Fruit fly (Drosophila melanogaster) whole organism, embryonic: ENCODE measurements around the gene Reg-2.

Source experiments
- Aef1 ChIP-seq: fragments of 200-800 bp; sonication (Bioruptor generic); IDR thresholded peaks from 3 replicates; pipeline ENCODE4 v1.3.6; 2022; ENCODE audit warnings: missing biosample characterization, missing genetic modification characterization
- CG10147 ChIP-seq: fragments of 200-800 bp; sonication (Bioruptor generic); optimal IDR thresholded peaks from 2 replicates; lab custom pipeline; 2019; ENCODE audit warnings: missing biosample characterization, mild to moderate bottlenecking, missing genetic modification characterization, moderate library complexity
- CG10209 ChIP-seq: fragments of 200-800 bp; sonication (Bioruptor generic); optimal IDR thresholded peaks from 3 replicates; lab custom pipeline; 2017; ENCODE audit warnings: missing biosample characterization, mild to moderate bottlenecking, missing genetic modification characterization, missing genetic modification reagents
- CG10366 ChIP-seq: fragments of 200-800 bp; sonication (Bioruptor generic); IDR thresholded peaks from 2 replicates; pipeline ENCODE4 v1.3.6; 2022; ENCODE audit warnings: missing biosample characterization, missing genetic modification characterization
- CG13123 ChIP-seq: fragments of 200-800 bp; sonication (Bioruptor generic); optimal IDR thresholded peaks from 2 replicates; lab custom pipeline; 2016; ENCODE audit warnings: missing biosample characterization, missing genetic modification characterization
- CG1832 ChIP-seq: fragments of 200-800 bp; sonication (Bioruptor generic); optimal IDR thresholded peaks from 2 replicates; lab custom pipeline; 2017; ENCODE audit warnings: missing biosample characterization, mild to moderate bottlenecking, missing genetic modification characterization, inconsistent platforms
- CG18764 ChIP-seq: fragments of 200-800 bp; sonication (Bioruptor generic); optimal IDR thresholded peaks from 3 replicates; lab custom pipeline; 2016; ENCODE audit warnings: missing biosample characterization, missing genetic modification characterization
- CG2199 ChIP-seq: fragments of 200-800 bp; sonication (Bioruptor generic); IDR thresholded peaks from 3 replicates; pipeline ENCODE4 v1.3.6; 2022; ENCODE audit warnings: missing biosample characterization, missing genetic modification characterization
- CG2202 ChIP-seq: fragments of 200-800 bp; sonication (Bioruptor generic); optimal IDR thresholded peaks from 2 replicates; lab custom pipeline; 2018; ENCODE audit warnings: missing biosample characterization, mild to moderate bottlenecking, missing genetic modification characterization
- CG3995 ChIP-seq: fragments of 200-800 bp; sonication (Bioruptor generic); optimal IDR thresholded peaks from 3 replicates; lab custom pipeline; 2016; ENCODE audit warnings: missing biosample characterization, missing genetic modification characterization
- CG4820 ChIP-seq: fragments of 200-800 bp; sonication (Bioruptor generic); optimal IDR thresholded peaks from 3 replicates; lab custom pipeline; 2016; ENCODE audit warnings: missing biosample characterization, missing genetic modification characterization
- CG6854 ChIP-seq: fragments of 200-800 bp; sonication (Bioruptor generic); optimal IDR thresholded peaks from 3 replicates; lab custom pipeline; 2017; ENCODE audit warnings: missing biosample characterization, mild to moderate bottlenecking, missing genetic modification characterization
- CG7963 ChIP-seq: fragments of 200-800 bp; sonication (Bioruptor generic); IDR thresholded peaks from 3 replicates; pipeline ENCODE4 v1.3.6; 2022; ENCODE audit warnings: missing biosample characterization, missing genetic modification characterization; ENCODE audit not compliant: partially characterized antibody
- CG8765 ChIP-seq: fragments of 200-800 bp; sonication (Bioruptor generic); IDR thresholded peaks from 2 replicates; pipeline ENCODE4 v1.3.6; 2022; ENCODE audit warnings: missing biosample characterization, missing genetic modification characterization
- CG9876 ChIP-seq: fragments of 200-800 bp; sonication (Bioruptor generic); optimal IDR thresholded peaks from 2 replicates; lab custom pipeline; 2016; ENCODE audit warnings: missing biosample characterization, missing genetic modification characterization
- CrebB ChIP-seq: fragments of 200-800 bp; sonication (Bioruptor generic); optimal IDR thresholded peaks from 3 replicates; lab custom pipeline; 2018; ENCODE audit warnings: missing biosample characterization, mild to moderate bottlenecking, missing genetic modification characterization
- D ChIP-seq, 2 experiments: fragments of 200-800 bp in 1 of 2; fragments of >200 bp in 1 of 2; sonication (Bioruptor generic) in 1 of 2; optimal IDR thresholded peaks; 2 replicates in 1 of 2; 3 replicates in 1 of 2; lab custom pipeline; 2017; ENCODE audit warnings: mild to moderate bottlenecking in 1 of 2, missing biosample characterization in 1 of 2, missing genetic modification characterization in 1 of 2, missing genetic modification reagents in 1 of 2
- Doc2 ChIP-seq: fragments of 200-800 bp; sonication (Bioruptor generic); IDR thresholded peaks from 2 replicates; pipeline ENCODE4 v1.3.6; 2022; ENCODE audit warnings: missing biosample characterization, missing genetic modification characterization
- Fer1 ChIP-seq: fragments of 200-800 bp; sonication (Bioruptor generic); optimal IDR thresholded peaks from 2 replicates; lab custom pipeline; 2017; ENCODE audit warnings: missing biosample characterization, mild to moderate bottlenecking, missing genetic modification characterization
- Fer3 ChIP-seq: fragments of 200-800 bp; sonication (Bioruptor generic); optimal IDR thresholded peaks from 2 replicates; lab custom pipeline; 2018; ENCODE audit warnings: missing biosample characterization, mild to moderate bottlenecking, missing genetic modification characterization, moderate library complexity
- Myb ChIP-seq: fragments of 200-800 bp; sonication (Bioruptor generic); optimal IDR thresholded peaks from 2 replicates; lab custom pipeline; 2016; ENCODE audit warnings: missing biosample characterization, missing genetic modification characterization
- NC2β ChIP-seq: fragments of 200-800 bp; sonication (Bioruptor generic); optimal IDR thresholded peaks from 2 replicates; lab custom pipeline; 2016; ENCODE audit warnings: missing biosample characterization, missing genetic modification characterization
- Poxn ChIP-seq: fragments of 200-800 bp; sonication (Bioruptor generic); IDR thresholded peaks from 2 replicates; pipeline ENCODE4 v1.3.6; 2022; ENCODE audit warnings: missing biosample characterization, missing genetic modification characterization
- Scr ChIP-seq: fragments of 200-800 bp; sonication (Bioruptor generic); IDR thresholded peaks from 2 replicates; pipeline ENCODE4 v1.3.6; 2022; ENCODE audit warnings: missing biosample characterization, missing genetic modification characterization; ENCODE audit not compliant: partially characterized antibody
- al ChIP-seq: fragments of 200-800 bp; sonication (Bioruptor generic); IDR thresholded peaks from 2 replicates; pipeline ENCODE4 v1.3.6; 2022; ENCODE audit warnings: missing biosample characterization, missing genetic modification characterization
- aop ChIP-seq: fragments of 200-800 bp; sonication (Bioruptor generic); IDR thresholded peaks from 2 replicates; pipeline ENCODE4 v1.3.6; 2022; ENCODE audit warnings: missing biosample characterization, missing genetic modification characterization
- ato ChIP-seq: fragments of 200-800 bp; sonication (Bioruptor generic); IDR thresholded peaks from 2 replicates; pipeline ENCODE4 v1.3.6; 2022; ENCODE audit warnings: missing biosample characterization, missing genetic modification characterization; ENCODE audit not compliant: partially characterized antibody
- bab2 ChIP-seq: fragments of 200-800 bp; sonication (Bioruptor generic); optimal IDR thresholded peaks from 2 replicates; lab custom pipeline; 2016; ENCODE audit warnings: missing biosample characterization, missing genetic modification characterization
- bbx ChIP-seq: fragments of 200-800 bp; sonication (Bioruptor generic); IDR thresholded peaks from 2 replicates; pipeline ENCODE4 v1.3.6; 2022; ENCODE audit warnings: missing biosample characterization, missing genetic modification characterization; ENCODE audit not compliant: partially characterized antibody
- bowl ChIP-seq: fragments of 200-800 bp; sonication (Bioruptor generic); IDR thresholded peaks from 2 replicates; pipeline ENCODE4 v1.3.6; 2022; ENCODE audit warnings: missing biosample characterization, missing genetic modification characterization
- br ChIP-seq: fragments of >200 bp; optimal IDR thresholded peaks from 2 replicates; lab custom pipeline; 2017
- cato ChIP-seq: fragments of 200-800 bp; sonication (Bioruptor generic); optimal IDR thresholded peaks from 2 replicates; lab custom pipeline; 2016; ENCODE audit warnings: missing biosample characterization, missing genetic modification characterization, borderline replicate concordance
- cg ChIP-seq: fragments of 200-800 bp; sonication (Bioruptor generic); optimal IDR thresholded peaks from 3 replicates; lab custom pipeline; 2019; ENCODE audit warnings: missing biosample characterization, mild to moderate bottlenecking, missing genetic modification characterization, moderate library complexity
- crc ChIP-seq: fragments of 200-800 bp; sonication (Bioruptor generic); optimal IDR thresholded peaks from 2 replicates; lab custom pipeline; 2016; ENCODE audit warnings: missing biosample characterization, missing genetic modification characterization
- disco-r ChIP-seq: fragments of 200-800 bp; sonication (Bioruptor generic); optimal IDR thresholded peaks from 2 replicates; lab custom pipeline; 2016; ENCODE audit warnings: missing biosample characterization, missing genetic modification characterization
- gce ChIP-seq: fragments of 200-800 bp; sonication (Bioruptor generic); IDR thresholded peaks from 3 replicates; pipeline ENCODE4 v1.3.6; 2022; ENCODE audit warnings: missing biosample characterization, missing genetic modification characterization
- grau ChIP-seq: fragments of 200-800 bp; optimal IDR thresholded peaks from 3 replicates; lab custom pipeline; 2019; ENCODE audit warnings: missing biosample characterization, mild to moderate bottlenecking, missing genetic modification characterization, moderate library complexity
- lola ChIP-seq, 3 experiments: fragments of >200 bp in 2 of 3; fragments of 200-800 bp in 1 of 3; sonication (Bioruptor generic) in 1 of 3; optimal IDR thresholded peaks; 2 replicates each; lab custom pipeline; 2017 to 2019; ENCODE audit warnings: missing biosample characterization in 3 of 3, missing genetic modification characterization in 3 of 3, mild to moderate bottlenecking in 1 of 3, moderate library complexity in 1 of 3
- lov ChIP-seq, 2 experiments: fragments of 200-800 bp in 1 of 2; fragments of >200 bp in 1 of 2; sonication (Bioruptor generic) in 1 of 2; IDR thresholded peaks in 1 of 2; optimal IDR thresholded peaks in 1 of 2; 2 replicates in 1 of 2; 3 replicates in 1 of 2; pipeline versions ENCODE4 v1.3.6 to Lab custom; 2017 to 2022; ENCODE audit warnings: missing biosample characterization in 1 of 2, missing genetic modification characterization in 1 of 2
- mirr ChIP-seq: fragments of 200-800 bp; sonication (Bioruptor generic); optimal IDR thresholded peaks from 3 replicates; lab custom pipeline; 2018; ENCODE audit warnings: missing biosample characterization, mild to moderate bottlenecking, missing genetic modification characterization
- row ChIP-seq: fragments of 200-800 bp; sonication (Bioruptor generic); IDR thresholded peaks from 3 replicates; pipeline ENCODE4 v1.3.6; 2022; ENCODE audit warnings: missing biosample characterization, missing genetic modification characterization
- sna ChIP-seq: fragments of 200-800 bp; sonication (Bioruptor generic); IDR thresholded peaks from 2 replicates; pipeline ENCODE4 v1.3.6; 2022; ENCODE audit warnings: missing biosample characterization, missing genetic modification characterization; ENCODE audit not compliant: partially characterized antibody
- sr ChIP-seq: fragments of 200-800 bp; sonication (Bioruptor generic); IDR thresholded peaks from 3 replicates; pipeline ENCODE4 v1.3.6; 2022; ENCODE audit warnings: missing biosample characterization, missing genetic modification characterization
- stwl ChIP-seq: fragments of 200-800 bp; sonication (Bioruptor generic); optimal IDR thresholded peaks from 3 replicates; lab custom pipeline; 2018; ENCODE audit warnings: missing biosample characterization, mild to moderate bottlenecking, missing genetic modification characterization, moderate library complexity
- usp ChIP-seq: fragments of >200 bp; optimal IDR thresholded peaks from 2 replicates; lab custom pipeline; 2017; ENCODE audit warnings: missing biosample characterization, missing genetic modification characterization
- vvl ChIP-seq: fragments of 200-800 bp; sonication (Bioruptor generic); IDR thresholded peaks from 2 replicates; pipeline ENCODE4 v1.3.6; 2022; ENCODE audit warnings: missing biosample characterization, missing genetic modification characterization
- z ChIP-seq: fragments of 200-800 bp; sonication (Bioruptor generic); IDR thresholded peaks from 3 replicates; pipeline ENCODE4 v1.3.6; 2022; ENCODE audit warnings: missing biosample characterization, missing genetic modification characterization
- zf30C ChIP-seq: fragments of 200-800 bp; sonication (Bioruptor generic); optimal IDR thresholded peaks from 3 replicates; lab custom pipeline; 2018; ENCODE audit warnings: missing biosample characterization, mild to moderate bottlenecking, missing genetic modification characterization

The Reg-2 gene

DNA sequence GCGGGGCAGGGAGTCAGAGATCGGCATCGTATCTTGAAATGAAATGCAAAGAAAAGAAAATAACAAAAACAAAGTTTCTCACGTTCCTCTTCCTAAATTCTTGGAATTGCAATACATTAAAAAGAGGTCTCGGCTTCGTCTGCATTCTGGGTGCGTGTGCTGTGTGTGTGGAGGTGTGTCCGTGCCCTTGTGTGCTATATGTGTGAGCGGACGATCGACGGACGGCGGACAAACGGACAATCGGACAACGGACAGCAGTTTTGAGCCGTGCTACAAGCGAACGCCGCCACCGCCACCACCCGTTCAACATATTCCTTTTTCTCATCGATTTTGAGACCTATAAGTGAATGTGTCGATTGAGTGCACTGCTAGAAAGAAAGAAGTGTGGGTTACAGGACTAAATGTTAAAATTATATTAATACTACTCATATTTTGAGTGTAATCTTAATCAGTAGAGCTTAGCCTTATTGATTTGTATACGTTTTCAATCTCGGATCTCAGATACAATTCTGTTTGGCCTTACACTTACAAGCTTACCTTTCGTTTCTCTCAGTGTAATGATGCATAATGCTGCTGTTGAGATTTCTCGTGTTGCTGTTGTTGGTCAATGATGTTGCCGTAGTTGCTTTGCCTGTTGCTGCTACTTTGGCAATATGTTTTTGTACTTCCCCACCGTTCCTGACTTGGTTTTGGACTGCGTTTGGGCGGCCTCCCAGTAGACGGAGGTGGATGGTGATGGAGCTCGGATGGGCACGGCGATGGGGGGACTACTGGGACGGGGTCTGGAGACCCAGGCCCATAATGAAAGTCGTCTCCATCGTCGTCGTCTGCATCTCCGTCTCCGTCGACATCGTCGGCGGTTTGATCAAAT is 15.0 kb upstream of the Reg-2 start:
- TF ChIP-seq CG8765 (GFP tag; lab: Robert Waterston, UW) (peak; percentile 91), Doc2 (GFP tag; lab: Robert Waterston, UW) (no peak), Aef1 (GFP tag; lab: Robert Waterston, UW) (no peak), z (GFP tag; lab: Robert Waterston, UW) (peak; percentile 6; the same call in 2 of the 3 replicates), CG2202 (tag; lab: Kevin White, UChicago) (peak; percentile 93), Fer1 (GFP tag; lab: Kevin White, UChicago) (peak; percentile 4), row (GFP tag; lab: Robert Waterston, UW) (peak; percentile 85), CG18764 (GFP tag; lab: Kevin White, UChicago) (peak; percentile 62), Fer3 (tag; lab: Kevin White, UChicago) (peak; percentile 5), grau (tag; lab: Kevin White, UChicago) (peak; percentile 77), CG10366 (GFP tag; lab: Robert Waterston, UW) (peak; percentile 42; the same call in 1 of the 2 replicates), CG4820 (GFP tag; lab: Kevin White, UChicago) (peak; percentile 89), ato (GFP tag; lab: Robert Waterston, UW) (no peak), vvl (GFP tag; lab: Robert Waterston, UW) (peak; percentile 81), bab2 (GFP tag; lab: Kevin White, UChicago) (peak; percentile 64), CG7963 (no peak), CG3995 (GFP tag; lab: Kevin White, UChicago) (no peak), al (GFP tag; lab: Robert Waterston, UW) (no peak), sna (GFP tag; lab: Robert Waterston, UW) (no peak), D (optimal IDR thresholded peaks at IDR 0.05; lab: Kevin White, UChicago) (no peak), D (GFP tag; optimal IDR thresholded peaks at IDR 0.05; lab: Kevin White, UChicago) (peak; percentile 90), gce (GFP tag; lab: Robert Waterston, UW) (no peak), Poxn (GFP tag; lab: Robert Waterston, UW) (no peak), lola (GFP tag; optimal IDR thresholded peaks at IDR 0.05; lab: Kevin White, UChicago) (peak in 1 of 3 experiments; percentile 97), CG1832 (no peak), Myb (GFP tag; lab: Kevin White, UChicago) (no peak), br (lab: Kevin White, UChicago) (no peak), zf30C (GFP tag; lab: Kevin White, UChicago) (peak; percentile 98), sr (GFP tag; lab: Robert Waterston, UW) (no peak), CG2199 (GFP tag; lab: Robert Waterston, UW) (no peak), mirr (GFP tag; lab: Kevin White, UChicago) (no peak), cato (GFP tag; lab: Kevin White, UChicago) (peak; percentile 46), Scr (no peak), CrebB (peak; percentile 48), bowl (GFP tag; lab: Robert Waterston, UW) (no peak), CG9876 (GFP tag; lab: Kevin White, UChicago) (peak; percentile 12), aop (GFP tag; lab: Robert Waterston, UW) (peak; percentile 25; the same call in 1 of the 2 replicates), bbx (GFP tag; lab: Robert Waterston, UW) (no peak), disco-r (GFP tag; lab: Kevin White, UChicago) (peak; percentile 31), CG10147 (GFP tag; lab: Kevin White, UChicago) (peak; percentile 45), NC2β (GFP tag; lab: Kevin White, UChicago) (peak; percentile 76), cg (GFP tag; lab: Kevin White, UChicago) (peak; percentile 79), CG6854 (GFP tag; lab: Kevin White, UChicago) (no peak), usp (GFP tag; lab: Kevin White, UChicago) (no peak), stwl (tag; lab: Kevin White, UChicago) (peak; percentile 73), crc (no peak), CG13123 (GFP tag; lab: Kevin White, UChicago) (peak; percentile 63), CG10209 (GFP tag; lab: Kevin White, UChicago) (peak; percentile 83), lov (optimal IDR thresholded peaks at IDR 0.05; lab: Kevin White, UChicago) (no peak), lov (GFP tag; IDR thresholded peaks at IDR 0.05; lab: Robert Waterston, UW) (peak; percentile 93)
